Worm (Caenorhabditis elegans) whole organism, L2 larva: Measurements from ENCODE around the gene Y38C1BA.1.

Source experiments
- C34F6.9 ChIP-seq: fragments of 150-350 bp; optimal IDR thresholded peaks from 2 replicates; lab custom pipeline; 2014; ENCODE audit warnings: missing biosample characterization, missing genetic modification characterization
- F13H6.1 ChIP-seq: sonication (generic microtip); optimal IDR thresholded peaks from 2 replicates; lab custom pipeline; 2016; ENCODE audit warnings: missing genetic modification characterization, missing compliant biosample characterization
- alr-1 ChIP-seq: fragments of 150-350 bp; optimal IDR thresholded peaks from 2 replicates; lab custom pipeline; 2014; ENCODE audit warnings: missing biosample characterization, missing genetic modification characterization
- aly-2 ChIP-seq: fragments of 150-350 bp; optimal IDR thresholded peaks from 2 replicates; lab custom pipeline; 2014; ENCODE audit warnings: missing biosample characterization, missing genetic modification characterization
- ama-1 ChIP-seq: fragments of 150-350 bp; optimal IDR thresholded peaks from 2 replicates; lab custom pipeline; 2018; ENCODE audit warnings: inconsistent platforms
- blmp-1 ChIP-seq: sonication (generic microtip); optimal IDR thresholded peaks from 2 replicates; lab custom pipeline; 2017; ENCODE audit warnings: missing genetic modification characterization, mild to moderate bottlenecking, missing compliant biosample characterization, antibody characterized with exemption, moderate library complexity; ENCODE audit not compliant: insufficient read depth
- ceh-16 ChIP-seq: fragments of 150-350 bp; optimal IDR thresholded peaks from 2 replicates; lab custom pipeline; 2014; ENCODE audit warnings: missing biosample characterization, missing genetic modification characterization
- ceh-82 ChIP-seq: fragments of 150-350 bp; optimal IDR thresholded peaks from 2 replicates; lab custom pipeline; 2014; ENCODE audit warnings: missing biosample characterization, missing genetic modification characterization
- crh-2 ChIP-seq: sonication (generic microtip); optimal IDR thresholded peaks from 2 replicates; lab custom pipeline; 2017; ENCODE audit warnings: missing biosample characterization, missing genetic modification characterization
- dmd-4 ChIP-seq: sonication (generic microtip); optimal IDR thresholded peaks from 2 replicates; lab custom pipeline; 2017; ENCODE audit warnings: missing biosample characterization, missing genetic modification characterization
- elt-3 ChIP-seq: sonication (generic microtip); optimal IDR thresholded peaks from 2 replicates; lab custom pipeline; 2017; ENCODE audit warnings: missing biosample characterization, missing genetic modification characterization
- gmeb-1 ChIP-seq: fragments of 150-350 bp; optimal IDR thresholded peaks from 2 replicates; lab custom pipeline; 2014; ENCODE audit warnings: missing biosample characterization, missing genetic modification characterization
- lin-11 ChIP-seq: fragments of 150-350 bp; sonication (generic microtip); optimal IDR thresholded peaks from 2 replicates; lab custom pipeline; 2014; ENCODE audit warnings: missing biosample characterization, missing genetic modification characterization, inconsistent platforms, mixed read lengths
- lin-13 ChIP-seq: fragments of 150-350 bp; optimal IDR thresholded peaks from 2 replicates; lab custom pipeline; 2014; ENCODE audit warnings: missing biosample characterization, missing genetic modification reagents, missing genetic modification characterization
- lsy-2 ChIP-seq, 2 experiments: fragments of 150-350 bp in 1 of 2; sonication (generic microtip) in 1 of 2; optimal IDR thresholded peaks; 2 replicates each; lab custom pipeline; 2014 to 2017; ENCODE audit warnings: missing biosample characterization in 2 of 2, missing genetic modification characterization in 2 of 2
- mab-5 ChIP-seq: fragments of 150-350 bp; optimal IDR thresholded peaks from 2 replicates; lab custom pipeline; 2014; ENCODE audit warnings: missing biosample characterization, missing genetic modification characterization
- mdl-1 ChIP-seq, 2 experiments: fragments of 150-350 bp in 1 of 2; sonication (generic microtip) in 1 of 2; optimal IDR thresholded peaks; 2 replicates each; lab custom pipeline; 2017; ENCODE audit warnings: missing biosample characterization in 2 of 2, missing genetic modification characterization in 2 of 2
- nhr-10 ChIP-seq: sonication (generic microtip); optimal IDR thresholded peaks from 2 replicates; lab custom pipeline; 2017; ENCODE audit warnings: missing biosample characterization, missing genetic modification characterization
- nhr-11 ChIP-seq: fragments of 150-350 bp; optimal IDR thresholded peaks from 2 replicates; lab custom pipeline; 2014; ENCODE audit warnings: missing biosample characterization, missing genetic modification characterization
- nhr-12 ChIP-seq: fragments of 150-350 bp; optimal IDR thresholded peaks from 2 replicates; lab custom pipeline; 2014; ENCODE audit warnings: missing biosample characterization, missing genetic modification characterization
- nhr-129 ChIP-seq: fragments of 150-350 bp; optimal IDR thresholded peaks from 2 replicates; lab custom pipeline; 2014; ENCODE audit warnings: missing biosample characterization, missing genetic modification characterization
- nhr-21 ChIP-seq: fragments of 150-350 bp; optimal IDR thresholded peaks from 2 replicates; lab custom pipeline; 2014; ENCODE audit warnings: missing biosample characterization, missing genetic modification characterization
- nhr-23 ChIP-seq: fragments of 150-350 bp; optimal IDR thresholded peaks from 2 replicates; lab custom pipeline; 2014; ENCODE audit warnings: missing biosample characterization, missing genetic modification reagents, missing genetic modification characterization
- nhr-237 ChIP-seq: fragments of 150-350 bp; optimal IDR thresholded peaks from 2 replicates; lab custom pipeline; 2014; ENCODE audit warnings: missing biosample characterization, missing genetic modification characterization
- nhr-6 ChIP-seq: fragments of 150-350 bp; optimal IDR thresholded peaks from 2 replicates; lab custom pipeline; 2014; ENCODE audit warnings: missing biosample characterization, missing genetic modification characterization
- nhr-77 ChIP-seq: fragments of 150-350 bp; optimal IDR thresholded peaks from 2 replicates; lab custom pipeline; 2014; ENCODE audit warnings: missing biosample characterization, missing genetic modification characterization
- sem-4 ChIP-seq: fragments of 150-350 bp; optimal IDR thresholded peaks from 2 replicates; lab custom pipeline; 2014; ENCODE audit warnings: missing biosample characterization, missing genetic modification reagents, missing genetic modification characterization
- skn-1 ChIP-seq: sonication (generic microtip); optimal IDR thresholded peaks from 2 replicates; lab custom pipeline; 2017; ENCODE audit warnings: missing biosample characterization, missing genetic modification characterization
- sma-3 ChIP-seq: sonication (generic microtip); optimal IDR thresholded peaks from 2 replicates; lab custom pipeline; 2016; ENCODE audit warnings: missing genetic modification reagents, missing genetic modification characterization, missing compliant biosample characterization
- sma-9 ChIP-seq, 2 experiments: fragments of 150-350 bp in 1 of 2; sonication (generic microtip) in 1 of 2; optimal IDR thresholded peaks; 2 replicates each; lab custom pipeline; 2014 to 2016; ENCODE audit warnings: missing genetic modification characterization in 2 of 2, mild to moderate bottlenecking in 1 of 2, missing biosample characterization in 1 of 2, missing compliant biosample characterization in 1 of 2, missing genetic modification reagents in 1 of 2, moderate library complexity in 1 of 2
- snpc-4 ChIP-seq: fragments of 150-350 bp; optimal IDR thresholded peaks from 2 replicates; lab custom pipeline; 2014; ENCODE audit warnings: missing biosample characterization, missing genetic modification characterization
- unc-39 ChIP-seq: fragments of 150-350 bp; optimal IDR thresholded peaks from 2 replicates; lab custom pipeline; 2014; ENCODE audit warnings: missing biosample characterization, missing genetic modification characterization
- unc-55 ChIP-seq: fragments of 150-350 bp; sonication (generic microtip); optimal IDR thresholded peaks from 3 replicates; lab custom pipeline; 2014; ENCODE audit warnings: missing biosample characterization, missing genetic modification reagents, missing genetic modification characterization
- zag-1 ChIP-seq: fragments of 150-350 bp; optimal IDR thresholded peaks from 2 replicates; lab custom pipeline; 2014; ENCODE audit warnings: missing biosample characterization, missing genetic modification characterization
- ztf-1 ChIP-seq: fragments of 200-800 bp; sonication (Bioruptor generic); conservative IDR thresholded peaks from 2 replicates; pipeline ENCODE4 v1.3.6; 2022; ENCODE audit warnings: missing genetic modification characterization, missing compliant biosample characterization
- ztf-11 ChIP-seq: sonication (generic microtip); optimal IDR thresholded peaks from 2 replicates; lab custom pipeline; 2017; ENCODE audit warnings: missing biosample characterization, missing genetic modification characterization
- ztf-4 ChIP-seq: fragments of 150-350 bp; optimal IDR thresholded peaks from 2 replicates; lab custom pipeline; 2014; ENCODE audit warnings: missing biosample characterization, missing genetic modification characterization

Y38C1BA.1 gene

ce11 chrIV:1804613-1805012 is 831 bp upstream of the Y38C1BA.1 start:
- peak; percentile 49 for TF ChIP-seq lin-13 (GFP tag; lab: Kevin White, UChicago)
- TF ChIP-seq C34F6.9 (tag; lab: Kevin White, UChicago): peak; percentile 27
- no peak for TF ChIP-seq ztf-4
- TF ChIP-seq lsy-2 (tag; optimal IDR thresholded peaks at IDR 0.05; lab: Kevin White, UChicago): peak in 1 of 2 experiments; percentile 62
- no peak for TF ChIP-seq ztf-1
- peak; percentile 15 for TF ChIP-seq crh-2 (tag; lab: Kevin White, UChicago)
- TF ChIP-seq mab-5 (tag; lab: Kevin White, UChicago): no peak
- TF ChIP-seq nhr-23 (tag; lab: Kevin White, UChicago): no peak
- peak; percentile 50 for TF ChIP-seq unc-55 (GFP tag; lab: Kevin White, UChicago)
- TF ChIP-seq nhr-77: no peak
- TF ChIP-seq ztf-11 (tag; lab: Kevin White, UChicago): no peak

- no peak for TF ChIP-seq sem-4 (tag; lab: Kevin White, UChicago)
- no peak for TF ChIP-seq ztf-1
- TF ChIP-seq nhr-21: no peak
- TF ChIP-seq sma-3 (GFP tag; lab: Kevin White, UChicago): no peak
- TF ChIP-seq nhr-77: no peak
- TF ChIP-seq snpc-4 (tag; lab: Kevin White, UChicago): no peak
- TF ChIP-seq dmd-4 (tag; lab: Kevin White, UChicago): no peak
- no peak for TF ChIP-seq ceh-82
These were observed 12.0 kb downstream of the Y38C1BA.1 start for ce11 chrIV:1791775-1792174.

ce11 chrIV:1790677-1791076 is 13.1 kb downstream of the Y38C1BA.1 start:
- TF ChIP-seq unc-55 (GFP tag; lab: Kevin White, UChicago) (no peak), nhr-10 (tag; lab: Kevin White, UChicago) (no peak), gmeb-1 (tag; lab: Kevin White, UChicago) (no peak), ama-1 (lab: Kevin White, UChicago) (no peak), unc-39 (tag; lab: Kevin White, UChicago) (no peak), F13H6.1 (tag; lab: Kevin White, UChicago) (no peak), mdl-1 (tag; optimal IDR thresholded peaks at IDR 0.05; lab: Kevin White, UChicago) (no peak), nhr-77 (no peak), lin-11 (tag; lab: Kevin White, UChicago) (no peak), dmd-4 (tag; lab: Kevin White, UChicago) (no peak), ceh-16 (tag; lab: Kevin White, UChicago) (no peak), lsy-2 (tag; optimal IDR thresholded peaks at IDR 0.05; lab: Kevin White, UChicago) (no peak), nhr-23 (tag; lab: Kevin White, UChicago) (no peak), sma-9 (GFP tag; optimal IDR thresholded peaks at IDR 0.05; lab: Kevin White, UChicago) (no peak), sma-9 (tag; optimal IDR thresholded peaks at IDR 0.05; lab: Kevin White, UChicago) (no peak), alr-1 (tag; lab: Kevin White, UChicago) (no peak), aly-2 (tag; lab: Kevin White, UChicago) (no peak), nhr-12 (tag; lab: Kevin White, UChicago) (no peak), blmp-1 (tag; lab: Kevin White, UChicago) (no peak), mab-5 (tag; lab: Kevin White, UChicago) (no peak), zag-1 (tag; lab: Kevin White, UChicago) (no peak)

ce11 chrIV:1785156-1785555 is 18.6 kb downstream of the Y38C1BA.1 start:
- TF ChIP-seq snpc-4 (tag; lab: Kevin White, UChicago): no peak
- TF ChIP-seq C34F6.9 (tag; lab: Kevin White, UChicago): no peak
- TF ChIP-seq, all 48 proteins: peak for 0

- TF ChIP-seq ztf-1 (no peak), lin-13 (GFP tag; lab: Kevin White, UChicago) (no peak), ztf-11 (tag; lab: Kevin White, UChicago) (no peak), skn-1 (no peak), zag-1 (tag; lab: Kevin White, UChicago) (no peak), mab-5 (tag; lab: Kevin White, UChicago) (no peak), nhr-21 (no peak), sem-4 (tag; lab: Kevin White, UChicago) (no peak), alr-1 (tag; lab: Kevin White, UChicago) (no peak), nhr-129 (tag; lab: Kevin White, UChicago) (no peak), nhr-237 (tag; lab: Kevin White, UChicago) (no peak), aly-2 (tag; lab: Kevin White, UChicago) (no peak), crh-2 (tag; lab: Kevin White, UChicago) (no peak), nhr-6 (tag; lab: Kevin White, UChicago) (no peak), elt-3 (tag; lab: Kevin White, UChicago) (no peak), nhr-10 (tag; lab: Kevin White, UChicago) (no peak), sma-9 (GFP tag; optimal IDR thresholded peaks at IDR 0.05; lab: Kevin White, UChicago) (no peak), sma-9 (tag; optimal IDR thresholded peaks at IDR 0.05; lab: Kevin White, UChicago) (no peak), nhr-11 (tag; lab: Kevin White, UChicago) (no peak), sma-3 (GFP tag; lab: Kevin White, UChicago) (no peak)
These were observed 22.2 kb downstream of the Y38C1BA.1 start, which contains the start of gene frpr-19 for ce11 chrIV:1781559-1781958. Gene frpr-19, minus strand, starts transcription at chrIV:1781659.
